Fruit fly (Drosophila melanogaster) whole organism, adult: ENCODE results near the gene CG6431.

Experiments
- CG11617 ChIP-seq: fragments of 200-800 bp; sonication (Bioruptor generic); optimal IDR thresholded peaks from 2 replicates; lab custom pipeline; 2017; ENCODE audit warnings: mild to moderate bottlenecking, missing biosample characterization, missing genetic modification reagents, missing genetic modification characterization
- CG12768 ChIP-seq: fragments of 200-800 bp; sonication (Bioruptor generic); optimal IDR thresholded peaks from 2 replicates; lab custom pipeline; 2017; ENCODE audit warnings: missing biosample characterization, missing genetic modification characterization, mild to moderate bottlenecking, moderate library complexity, missing genetic modification reagents
- CG14711 ChIP-seq: fragments of 200-800 bp; sonication (Bioruptor generic); optimal IDR thresholded peaks from 2 replicates; lab custom pipeline; 2018; ENCODE audit warnings: missing biosample characterization, mild to moderate bottlenecking, missing genetic modification characterization, moderate library complexity
- CG1620 ChIP-seq: fragments of 200-800 bp; sonication (Bioruptor generic); optimal IDR thresholded peaks from 2 replicates; lab custom pipeline; 2016; ENCODE audit warnings: missing biosample characterization, missing genetic modification characterization
- CG33017 ChIP-seq: fragments of 200-800 bp; sonication (Bioruptor generic); optimal IDR thresholded peaks from 2 replicates; lab custom pipeline; 2018; ENCODE audit warnings: missing biosample characterization, mild to moderate bottlenecking, missing genetic modification characterization, moderate library complexity
- CG5204 ChIP-seq: fragments of 200-800 bp; sonication (Bioruptor generic); optimal IDR thresholded peaks from 2 replicates; lab custom pipeline; 2016; ENCODE audit warnings: missing biosample characterization, missing genetic modification characterization
- CG7045 ChIP-seq: fragments of 200-800 bp; sonication (Bioruptor generic); optimal IDR thresholded peaks from 2 replicates; lab custom pipeline; 2017; ENCODE audit warnings: missing biosample characterization, mild to moderate bottlenecking, missing genetic modification characterization
- CG7101 ChIP-seq: fragments of 200-800 bp; sonication (Bioruptor generic); optimal IDR thresholded peaks from 2 replicates; lab custom pipeline; 2018; ENCODE audit warnings: missing biosample characterization, mild to moderate bottlenecking, missing genetic modification characterization, moderate library complexity
- Clk ChIP-seq: fragments of 200-800 bp; sonication (Bioruptor generic); optimal IDR thresholded peaks from 2 replicates; lab custom pipeline; 2017; ENCODE audit warnings: missing biosample characterization, missing genetic modification characterization
- Crg-1 ChIP-seq: fragments of 200-800 bp; sonication (Bioruptor generic); optimal IDR thresholded peaks from 2 replicates; lab custom pipeline; 2016; ENCODE audit warnings: missing biosample characterization, missing genetic modification characterization
- Hr96 ChIP-seq: fragments of 200-800 bp; sonication (Bioruptor generic); optimal IDR thresholded peaks from 2 replicates; lab custom pipeline; 2016; ENCODE audit warnings: missing biosample characterization, missing genetic modification characterization
- Mnt ChIP-seq: fragments of 200-800 bp; sonication (Bioruptor generic); optimal IDR thresholded peaks from 2 replicates; lab custom pipeline; 2016; ENCODE audit warnings: missing biosample characterization, mild to moderate bottlenecking, missing genetic modification characterization
- bab1 ChIP-seq: fragments of 200-800 bp; sonication (Bioruptor generic); optimal IDR thresholded peaks from 3 replicates; lab custom pipeline; 2019; ENCODE audit warnings: missing biosample characterization, mild to moderate bottlenecking, missing genetic modification characterization, moderate library complexity
- cic ChIP-seq: fragments of 200-800 bp; sonication (Bioruptor generic); optimal IDR thresholded peaks from 2 replicates; lab custom pipeline; 2017; ENCODE audit warnings: missing biosample characterization, mild to moderate bottlenecking, missing genetic modification characterization, moderate library complexity
- cnc ChIP-seq, 2 experiments: fragments of >200 bp; optimal IDR thresholded peaks; 2 replicates each; lab custom pipeline; 2017
- kay ChIP-seq: fragments of 200-800 bp; sonication (Bioruptor generic); peaks from one replicate; lab custom pipeline; 2016; ENCODE audit warnings: missing biosample characterization, missing genetic modification characterization, borderline replicate concordance
- ovo ChIP-seq: fragments of 200-800 bp; sonication (Bioruptor generic); optimal IDR thresholded peaks from 2 replicates; lab custom pipeline; 2016; ENCODE audit warnings: missing biosample characterization, missing genetic modification characterization
- pad ChIP-seq: fragments of 200-800 bp; sonication (Bioruptor generic); optimal IDR thresholded peaks from 3 replicates; lab custom pipeline; 2017; ENCODE audit warnings: missing biosample characterization, missing genetic modification characterization, mild to moderate bottlenecking, moderate library complexity, missing genetic modification reagents
- tj ChIP-seq: fragments of 200-800 bp; sonication (Bioruptor generic); optimal IDR thresholded peaks from 3 replicates; lab custom pipeline; 2017; ENCODE audit warnings: missing biosample characterization, mild to moderate bottlenecking, missing genetic modification characterization, moderate library complexity
- toe ChIP-seq: fragments of 200-800 bp; sonication (Bioruptor generic); optimal IDR thresholded peaks from 2 replicates; lab custom pipeline; 2016; ENCODE audit warnings: missing biosample characterization, missing genetic modification characterization

CG6431 gene

dm6 chr2L:10682912-10683311 is 41.1 kb upstream of the CG6431 start:
- TF ChIP-seq ovo (GFP tag; lab: Kevin White, UChicago) (no peak), toe (GFP tag; lab: Kevin White, UChicago) (no peak)

dm6 chr2L:10684309-10684708 is 39.7 kb upstream of the CG6431 start, which contains the start of gene CG7299:
CG7299 (minus strand) TSS chr2L:10684409.
- TF ChIP-seq CG5204 (GFP tag; lab: Kevin White, UChicago) (no peak), CG1620 (GFP tag; lab: Kevin White, UChicago) (no peak), CG14711 (tag; lab: Kevin White, UChicago) (no peak)

dm6 chr2L:10685666-10686065 is 38.3 kb upstream of the CG6431 start:
- no peak for TF ChIP-seq CG14711 (tag; lab: Kevin White, UChicago)
- TF ChIP-seq CG12768 (GFP tag; lab: Kevin White, UChicago) = no peak
- TF ChIP-seq tj (GFP tag; lab: Kevin White, UChicago) = no peak
- no peak for TF ChIP-seq CG11617 (GFP tag; lab: Kevin White, UChicago)
- no peak for TF ChIP-seq Mnt (GFP tag; lab: Kevin White, UChicago)
- TF ChIP-seq Clk (GFP tag; lab: Kevin White, UChicago) = no peak
- no peak for TF ChIP-seq cnc (optimal IDR thresholded peaks at IDR 0.05; lab: Kevin White, UChicago)
- TF ChIP-seq CG7101 (tag; lab: Kevin White, UChicago) = no peak
- TF ChIP-seq ovo (GFP tag; lab: Kevin White, UChicago) = no peak
- TF ChIP-seq CG7045 (GFP tag; lab: Kevin White, UChicago) = no peak
- TF ChIP-seq CG33017 = no peak
- TF ChIP-seq kay (GFP tag; lab: Kevin White, UChicago) = no peak
- TF ChIP-seq pad (GFP tag; lab: Kevin White, UChicago) = no peak
- TF ChIP-seq bab1 (GFP tag; lab: Kevin White, UChicago) = no peak
- no peak for TF ChIP-seq CG1620 (GFP tag; lab: Kevin White, UChicago)
- TF ChIP-seq CG5204 (GFP tag; lab: Kevin White, UChicago) = no peak
- TF ChIP-seq Hr96 = no peak
- TF ChIP-seq Crg-1 (GFP tag; lab: Kevin White, UChicago) = no peak
- no peak for TF ChIP-seq cic (GFP tag; lab: Kevin White, UChicago)

DNA sequence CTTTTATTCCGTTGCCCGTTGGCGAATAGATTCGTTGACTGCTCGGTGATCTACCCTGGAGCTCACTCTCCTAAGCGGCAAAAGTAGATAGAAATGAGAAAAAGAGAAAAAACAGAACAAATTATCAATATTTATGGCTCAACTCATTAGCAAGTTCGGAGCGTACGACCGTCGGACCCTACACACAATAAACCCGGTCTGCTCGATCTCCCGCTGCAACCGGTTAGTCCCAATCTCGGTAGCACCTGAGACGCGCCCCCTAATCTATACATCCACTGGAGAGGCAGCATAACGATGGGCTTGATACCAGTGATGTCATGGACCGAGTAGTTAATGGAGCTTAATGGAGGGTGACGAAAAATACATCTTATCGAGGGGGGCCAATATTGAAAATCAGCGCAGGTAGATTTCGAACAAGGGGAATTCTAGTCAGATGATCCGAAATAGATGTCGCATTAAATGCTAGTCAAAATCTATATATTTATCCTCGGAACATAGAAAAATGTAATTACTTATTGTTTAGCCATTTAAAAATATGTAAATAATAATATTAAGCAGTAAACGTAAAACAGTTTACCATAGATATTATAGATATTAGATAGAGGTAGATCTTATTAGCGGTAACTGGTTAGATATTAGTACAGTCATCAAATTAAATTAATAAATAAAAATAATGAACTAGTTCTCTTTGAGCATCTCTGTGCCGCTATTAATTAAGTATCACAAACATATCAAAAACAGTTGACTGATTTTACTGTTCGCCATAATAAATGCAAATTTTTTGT is 36.8 kb upstream of the CG6431 start, which contains the start of gene CG7296:
CG7296 (minus strand) TSS at position 58 of the 785 bp plus-strand sequence.
- no peak for TF ChIP-seq bab1 (GFP tag; lab: Kevin White, UChicago)
- no peak for TF ChIP-seq toe (GFP tag; lab: Kevin White, UChicago)
- no peak for TF ChIP-seq CG1620 (GFP tag; lab: Kevin White, UChicago)
- no peak for TF ChIP-seq Clk (GFP tag; lab: Kevin White, UChicago)

- no peak for TF ChIP-seq cic (GFP tag; lab: Kevin White, UChicago)
- no peak for TF ChIP-seq CG33017
- TF ChIP-seq CG7101 (tag; lab: Kevin White, UChicago) = no peak
- TF ChIP-seq Hr96 = no peak
Measured at dm6 chr2L:10687794-10688185, 36.2 kb upstream of the CG6431 start.

dm6 chr2L:10688764-10689163 is 35.2 kb upstream of the CG6431 start:
- TF ChIP-seq CG11617 (GFP tag; lab: Kevin White, UChicago) (no peak), CG33017 (no peak), Clk (GFP tag; lab: Kevin White, UChicago) (no peak), bab1 (GFP tag; lab: Kevin White, UChicago) (no peak), cic (GFP tag; lab: Kevin White, UChicago) (no peak), Mnt (GFP tag; lab: Kevin White, UChicago) (no peak), CG14711 (tag; lab: Kevin White, UChicago) (no peak), ovo (GFP tag; lab: Kevin White, UChicago) (no peak), CG7045 (GFP tag; lab: Kevin White, UChicago) (no peak), Hr96 (no peak)

dm6 chr2L:10689221-10690034 is 34.6 kb upstream of the CG6431 start, which contains the start of gene CG7294:
CG7294 (minus strand) TSS chr2L:10689271.
- TF ChIP-seq CG7101 (tag; lab: Kevin White, UChicago) (no peak), tj (GFP tag; lab: Kevin White, UChicago) (no peak), CG33017 (no peak), CG7045 (GFP tag; lab: Kevin White, UChicago) (no peak), CG1620 (GFP tag; lab: Kevin White, UChicago) (no peak), ovo (GFP tag; lab: Kevin White, UChicago) (no peak), CG12768 (GFP tag; lab: Kevin White, UChicago) (no peak), pad (GFP tag; lab: Kevin White, UChicago) (no peak), Crg-1 (GFP tag; lab: Kevin White, UChicago) (no peak), CG11617 (GFP tag; lab: Kevin White, UChicago) (no peak), Hr96 (no peak), cic (GFP tag; lab: Kevin White, UChicago) (no peak), kay (GFP tag; lab: Kevin White, UChicago) (no peak), toe (GFP tag; lab: Kevin White, UChicago) (no peak), CG14711 (tag; lab: Kevin White, UChicago) (no peak), Clk (GFP tag; lab: Kevin White, UChicago) (no peak), CG5204 (GFP tag; lab: Kevin White, UChicago) (no peak), Mnt (GFP tag; lab: Kevin White, UChicago) (no peak), bab1 (GFP tag; lab: Kevin White, UChicago) (no peak)
